Worm (Caenorhabditis elegans) whole organism, mixed stage, embryonic: ENCODE results near the gene C51E3.10.

Source experiments
- M03D4.4 ChIP-seq: sonication (generic microtip); optimal IDR thresholded peaks from 2 replicates; lab custom pipeline; 2017; ENCODE audit warnings: mild to moderate bottlenecking, missing genetic modification characterization, missing compliant biosample characterization
- bed-3 ChIP-seq: fragments of 200-800 bp; sonication (Bioruptor generic); optimal IDR thresholded peaks from 3 replicates; lab custom pipeline; 2018; ENCODE audit warnings: mild to moderate bottlenecking, missing genetic modification characterization, moderate library complexity, missing compliant biosample characterization
- blmp-1 ChIP-seq: fragments of 150-350 bp; optimal IDR thresholded peaks from 2 replicates; lab custom pipeline; 2014; ENCODE audit warnings: missing biosample characterization, missing genetic modification characterization
- ceh-39 ChIP-seq: fragments of 150-350 bp; optimal IDR thresholded peaks from 2 replicates; lab custom pipeline; 2014; ENCODE audit warnings: missing biosample characterization, missing genetic modification characterization
- ceh-43 ChIP-seq: fragments of 200-800 bp; sonication (Bioruptor generic); optimal IDR thresholded peaks from 2 replicates; lab custom pipeline; 2018; ENCODE audit warnings: mild to moderate bottlenecking, missing genetic modification characterization, moderate library complexity, missing compliant biosample characterization
- ceh-83 ChIP-seq: fragments of 200-800 bp; sonication (Bioruptor generic); optimal IDR thresholded peaks from 2 replicates; lab custom pipeline; 2018; ENCODE audit warnings: mild to moderate bottlenecking, missing genetic modification characterization, missing compliant biosample characterization
- ces-1 ChIP-seq: fragments of 150-350 bp; optimal IDR thresholded peaks from 2 replicates; lab custom pipeline; 2014; ENCODE audit warnings: missing biosample characterization, missing genetic modification reagents, missing genetic modification characterization
- cnd-1 ChIP-seq: fragments of 200-800 bp; sonication (Bioruptor generic); optimal IDR thresholded peaks from 2 replicates; lab custom pipeline; 2018; ENCODE audit warnings: mild to moderate bottlenecking, missing genetic modification characterization, missing compliant biosample characterization
- drap-1 ChIP-seq: fragments of 200-800 bp; sonication (Bioruptor generic); optimal IDR thresholded peaks from 3 replicates; lab custom pipeline; 2018; ENCODE audit warnings: mild to moderate bottlenecking, missing genetic modification characterization, missing compliant biosample characterization
- elt-1 ChIP-seq: sonication (generic microtip); optimal IDR thresholded peaks from 2 replicates; lab custom pipeline; 2017; ENCODE audit warnings: missing genetic modification characterization, mild to moderate bottlenecking, missing compliant biosample characterization, antibody characterized with exemption, moderate library complexity, borderline replicate concordance; ENCODE audit not compliant: insufficient read depth
- elt-3 ChIP-seq: fragments of 150-350 bp; optimal IDR thresholded peaks from 2 replicates; lab custom pipeline; 2014; ENCODE audit warnings: missing biosample characterization, missing genetic modification characterization
- flh-1 ChIP-seq: fragments of 200-800 bp; sonication (Bioruptor generic); optimal IDR thresholded peaks from 2 replicates; lab custom pipeline; 2018; ENCODE audit warnings: mild to moderate bottlenecking, missing genetic modification characterization, moderate library complexity, missing compliant biosample characterization
- ham-2 ChIP-seq: fragments of 200-800 bp; sonication (Bioruptor generic); optimal IDR thresholded peaks from 2 replicates; lab custom pipeline; 2018; ENCODE audit warnings: mild to moderate bottlenecking, missing genetic modification characterization, missing compliant biosample characterization
- lin-13 ChIP-seq: fragments of 150-350 bp; optimal IDR thresholded peaks from 2 replicates; lab custom pipeline; 2014; ENCODE audit warnings: missing biosample characterization, missing genetic modification characterization
- lin-32 ChIP-seq: fragments of 200-800 bp; sonication (Bioruptor generic); optimal IDR thresholded peaks from 2 replicates; lab custom pipeline; 2018; ENCODE audit warnings: mild to moderate bottlenecking, missing genetic modification characterization, missing compliant biosample characterization
- lsy-2 ChIP-seq: fragments of 150-350 bp; optimal IDR thresholded peaks from 2 replicates; lab custom pipeline; 2014; ENCODE audit warnings: missing biosample characterization, missing genetic modification characterization
- mab-5 ChIP-seq: fragments of 150-350 bp; optimal IDR thresholded peaks from 2 replicates; lab custom pipeline; 2014; ENCODE audit warnings: missing biosample characterization, missing genetic modification characterization
- mep-1 ChIP-seq: fragments of 150-350 bp; optimal IDR thresholded peaks from 2 replicates; lab custom pipeline; 2017; ENCODE audit warnings: missing biosample characterization, missing genetic modification reagents, missing genetic modification characterization, inconsistent platforms
- mls-2 ChIP-seq: sonication (generic microtip); optimal IDR thresholded peaks from 2 replicates; lab custom pipeline; 2016; ENCODE audit warnings: mild to moderate bottlenecking, missing genetic modification characterization, moderate library complexity, missing compliant biosample characterization
- nhr-12 ChIP-seq: fragments of 150-350 bp; optimal IDR thresholded peaks from 2 replicates; lab custom pipeline; 2014; ENCODE audit warnings: missing biosample characterization, missing genetic modification characterization
- nhr-2 ChIP-seq: fragments of 150-350 bp; optimal IDR thresholded peaks from 2 replicates; lab custom pipeline; 2014; ENCODE audit warnings: missing biosample characterization, missing genetic modification characterization
- nhr-237 ChIP-seq: fragments of 150-350 bp; optimal IDR thresholded peaks from 2 replicates; lab custom pipeline; 2014; ENCODE audit warnings: missing biosample characterization, missing genetic modification characterization
- pha-4 ChIP-seq: fragments of 150-350 bp; optimal IDR thresholded peaks from 2 replicates; lab custom pipeline; 2018; ENCODE audit warnings: missing biosample characterization, missing genetic modification reagents, missing genetic modification characterization
- sem-2 ChIP-seq: fragments of 200-800 bp; sonication (Bioruptor generic); optimal IDR thresholded peaks from 2 replicates; lab custom pipeline; 2018; ENCODE audit warnings: mild to moderate bottlenecking, missing genetic modification characterization, missing compliant biosample characterization
- snpc-4 ChIP-seq: fragments of 150-350 bp; optimal IDR thresholded peaks from 2 replicates; lab custom pipeline; 2014; ENCODE audit warnings: missing biosample characterization, missing genetic modification characterization
- sptf-1 ChIP-seq: sonication (generic microtip); optimal IDR thresholded peaks from 2 replicates; lab custom pipeline; 2017; ENCODE audit warnings: mild to moderate bottlenecking, missing genetic modification characterization, moderate library complexity, missing compliant biosample characterization
- tbx-8 ChIP-seq: fragments of 200-800 bp; sonication (Bioruptor generic); optimal IDR thresholded peaks from 2 replicates; lab custom pipeline; 2018; ENCODE audit warnings: mild to moderate bottlenecking, missing genetic modification characterization, moderate library complexity, missing compliant biosample characterization
- unc-120 ChIP-seq: sonication (generic microtip); optimal IDR thresholded peaks from 2 replicates; lab custom pipeline; 2017; ENCODE audit warnings: missing genetic modification characterization, missing compliant biosample characterization; ENCODE audit not compliant: poor library complexity, severe bottlenecking
- unc-39 ChIP-seq: fragments of 150-350 bp; optimal IDR thresholded peaks from 2 replicates; lab custom pipeline; 2014; ENCODE audit warnings: missing biosample characterization, missing genetic modification characterization
- unc-62 ChIP-seq: fragments of 150-350 bp; optimal IDR thresholded peaks from 2 replicates; lab custom pipeline; 2014; ENCODE audit warnings: missing biosample characterization, missing genetic modification reagents, missing genetic modification characterization
- zip-8 ChIP-seq: fragments of 150-350 bp; optimal IDR thresholded peaks from 2 replicates; lab custom pipeline; 2014; ENCODE audit warnings: missing biosample characterization, missing genetic modification characterization
- ztf-11 ChIP-seq: fragments of 150-350 bp; optimal IDR thresholded peaks from 2 replicates; lab custom pipeline; 2014; ENCODE audit warnings: missing biosample characterization, missing genetic modification characterization

C51E3.10 gene

ce11 chrV:10204863-10205338 is 44.0 kb upstream of the C51E3.10 start, which contains the start of the genes ZK856.19 and ZK856.11:
Gene ZK856.19, minus strand, starts transcription at chrV:10204913.
Gene ZK856.11, minus strand, starts transcription at chrV:10204938.
- TF ChIP-seq M03D4.4 = no peak
- no peak for TF ChIP-seq ceh-39 (tag; lab: Kevin White, UChicago)
- no peak for TF ChIP-seq unc-62 (GFP tag; lab: Kevin White, UChicago)
- TF ChIP-seq sptf-1 (tag; lab: Kevin White, UChicago) = no peak
- TF ChIP-seq bed-3 = no peak
- TF ChIP-seq ceh-83 (GFP tag; lab: Kevin White, UChicago) = no peak
- TF ChIP-seq elt-1 (tag; lab: Kevin White, UChicago) = no peak
- TF ChIP-seq unc-120 (tag; lab: Kevin White, UChicago) = peak; percentile 65
- no peak for TF ChIP-seq drap-1 (GFP tag; lab: Kevin White, UChicago)
- peak; percentile 62 for TF ChIP-seq lsy-2
- TF ChIP-seq blmp-1 (tag; lab: Kevin White, UChicago) = no peak
- no peak for TF ChIP-seq unc-39 (tag; lab: Kevin White, UChicago)
- peak; percentile 37 for TF ChIP-seq pha-4
- TF ChIP-seq cnd-1 = no peak
- TF ChIP-seq mep-1 = no peak
- no peak for TF ChIP-seq sem-2
- no peak for TF ChIP-seq ceh-43 (GFP tag; lab: Kevin White, UChicago)
- TF ChIP-seq lin-13 = no peak
- TF ChIP-seq mab-5 = no peak
- no peak for TF ChIP-seq snpc-4 (tag; lab: Kevin White, UChicago)
- TF ChIP-seq elt-3 (tag; lab: Kevin White, UChicago) = no peak
- no peak for TF ChIP-seq nhr-12
- no peak for TF ChIP-seq ztf-11 (tag; lab: Kevin White, UChicago)
- no peak for TF ChIP-seq zip-8 (tag; lab: Kevin White, UChicago)
- TF ChIP-seq flh-1 (GFP tag; lab: Kevin White, UChicago) = no peak
- TF ChIP-seq ham-2 (GFP tag; lab: Kevin White, UChicago) = no peak

- no peak for TF ChIP-seq elt-1 (tag; lab: Kevin White, UChicago)
These were observed 42.6 kb upstream of the C51E3.10 start, which contains the start of gene chpf-1 for ce11 chrV:10203435-10204009. Gene chpf-1, minus strand, starts transcription at chrV:10203485.

- no peak for TF ChIP-seq bed-3
- TF ChIP-seq mab-5 = no peak
- no peak for TF ChIP-seq unc-120 (tag; lab: Kevin White, UChicago)
- TF ChIP-seq lin-32 = no peak
- no peak for TF ChIP-seq sptf-1 (tag; lab: Kevin White, UChicago)
- TF ChIP-seq ztf-11 (tag; lab: Kevin White, UChicago) = no peak
- no peak for TF ChIP-seq mep-1
These were observed 41.4 kb upstream of the C51E3.10 start for ce11 chrV:10202340-10202739.

ce11 chrV:10201913-10202312 is 41.0 kb upstream of the C51E3.10 start, which contains the start of gene ZK856.7:
Gene ZK856.7, plus strand, starts transcription at chrV:10202098.
- TF ChIP-seq drap-1 (GFP tag; lab: Kevin White, UChicago) (no peak), unc-62 (GFP tag; lab: Kevin White, UChicago) (no peak), mls-2 (tag; lab: Kevin White, UChicago) (no peak), elt-1 (tag; lab: Kevin White, UChicago) (no peak), ceh-43 (GFP tag; lab: Kevin White, UChicago) (no peak), mep-1 (no peak), blmp-1 (tag; lab: Kevin White, UChicago) (no peak), tbx-8 (GFP tag; lab: Kevin White, UChicago) (no peak), elt-3 (tag; lab: Kevin White, UChicago) (no peak), lin-32 (no peak), ham-2 (GFP tag; lab: Kevin White, UChicago) (no peak), ceh-39 (tag; lab: Kevin White, UChicago) (no peak), nhr-237 (tag; lab: Kevin White, UChicago) (no peak), unc-39 (tag; lab: Kevin White, UChicago) (no peak)

ce11 chrV:10198386-10198785 is 37.5 kb upstream of the C51E3.10 start, which contains the start of gene ZK856.6:
Gene ZK856.6, plus strand, starts transcription at chrV:10198686.
- no peak for TF ChIP-seq lin-13
- no peak for TF ChIP-seq mab-5
- no peak for TF ChIP-seq lin-32
- TF ChIP-seq sem-2 = no peak
- no peak for TF ChIP-seq drap-1 (GFP tag; lab: Kevin White, UChicago)
- TF ChIP-seq flh-1 (GFP tag; lab: Kevin White, UChicago) = no peak
- no peak for TF ChIP-seq pha-4
- no peak for TF ChIP-seq ces-1
- TF ChIP-seq ceh-43 (GFP tag; lab: Kevin White, UChicago) = no peak
- no peak for TF ChIP-seq snpc-4 (tag; lab: Kevin White, UChicago)
- TF ChIP-seq nhr-12 = no peak
- TF ChIP-seq tbx-8 (GFP tag; lab: Kevin White, UChicago) = no peak
- TF ChIP-seq mep-1 = no peak
- TF ChIP-seq zip-8 (tag; lab: Kevin White, UChicago) = no peak
- no peak for TF ChIP-seq nhr-2 (tag; lab: Kevin White, UChicago)
- TF ChIP-seq M03D4.4 = no peak
- no peak for TF ChIP-seq ham-2 (GFP tag; lab: Kevin White, UChicago)
- no peak for TF ChIP-seq ztf-11 (tag; lab: Kevin White, UChicago)
- no peak for TF ChIP-seq nhr-237 (tag; lab: Kevin White, UChicago)
